Fruit fly (Drosophila melanogaster): Measurements from ENCODE around the gene ChAT.

ChAT gene

DNA sequence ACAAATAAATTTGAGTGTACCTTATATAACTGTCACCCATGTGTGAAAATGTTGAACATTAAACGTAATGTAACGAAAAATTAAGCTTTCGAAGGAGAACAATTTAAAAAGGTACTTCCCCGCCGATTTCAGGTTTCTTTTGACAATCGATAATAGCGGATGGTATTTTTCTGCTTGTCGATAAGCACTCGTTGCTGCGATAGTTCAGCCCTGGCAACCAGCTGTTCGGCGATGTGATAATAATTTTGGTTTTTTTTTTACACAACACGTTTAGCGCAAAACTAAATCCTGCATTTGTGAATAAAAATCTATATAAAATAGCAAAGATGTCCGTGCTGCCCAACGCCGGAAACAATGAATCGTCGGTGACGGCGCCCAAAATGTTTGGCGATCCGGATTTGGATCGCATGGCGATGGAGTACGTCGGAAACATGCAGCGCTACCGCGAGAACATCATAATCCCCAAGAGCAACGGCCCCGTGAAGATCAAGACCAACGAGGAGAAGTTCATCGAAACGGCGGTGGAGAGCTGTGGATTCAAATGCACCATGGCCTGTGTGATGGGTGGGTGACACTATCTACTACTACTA is 37.5 kb upstream of the ChAT start, which contains the start of gene CG31229:
Gene CG31229 (plus strand): TSS at position 194 of the 590 bp plus-strand sequence.
- TF ChIP-seq dac (GFP tag; optimal IDR thresholded peaks at IDR 0.05) (no peak), fd85E (GFP tag; optimal IDR thresholded peaks at IDR 0.05) (no peak), Sox14 (GFP tag; optimal IDR thresholded peaks at IDR 0.05) (no peak), Ets21C (GFP tag; optimal IDR thresholded peaks at IDR 0.05) (no peak), CG32006 (GFP tag; optimal IDR thresholded peaks at IDR 0.05) (no peak), svp (GFP tag) (no peak), CG10631 (GFP tag; optimal IDR thresholded peaks at IDR 0.05) (no peak), Eip78C (GFP tag) (peak; percentile 8), fkh (GFP tag; optimal IDR thresholded peaks at IDR 0.05) (no peak), CG15336 (GFP tag; IDR thresholded peaks at IDR 0.05) (peak; percentile 17; the same call in 1 of the 2 replicates), Gug (GFP tag; IDR thresholded peaks at IDR 0.05) (no peak), CG7368 (GFP tag; optimal IDR thresholded peaks at IDR 0.05) (no peak), Ets96B (tag; optimal IDR thresholded peaks at IDR 0.05) (no peak), CG34406 (GFP tag; optimal IDR thresholded peaks at IDR 0.05) (no peak), acj6 (GFP tag; optimal IDR thresholded peaks at IDR 0.05) (no peak), vri (GFP tag; optimal IDR thresholded peaks at IDR 0.05) (peak; percentile 80), net (GFP tag; optimal IDR thresholded peaks at IDR 0.05) (no peak), CG6854 (GFP tag; optimal IDR thresholded peaks at IDR 0.05) (peak; percentile 41), CG11902 (GFP tag; optimal IDR thresholded peaks at IDR 0.05) (no peak), ss (GFP tag; optimal IDR thresholded peaks at IDR 0.05) (no peak), Met (GFP tag; optimal IDR thresholded peaks at IDR 0.05) (no peak), Lpt (GFP tag; optimal IDR thresholded peaks at IDR 0.05) (no peak), CG6163 (GFP tag; IDR thresholded peaks at IDR 0.05) (no peak), pdm3 (GFP tag; optimal IDR thresholded peaks at IDR 0.05) (no peak)

DNA sequence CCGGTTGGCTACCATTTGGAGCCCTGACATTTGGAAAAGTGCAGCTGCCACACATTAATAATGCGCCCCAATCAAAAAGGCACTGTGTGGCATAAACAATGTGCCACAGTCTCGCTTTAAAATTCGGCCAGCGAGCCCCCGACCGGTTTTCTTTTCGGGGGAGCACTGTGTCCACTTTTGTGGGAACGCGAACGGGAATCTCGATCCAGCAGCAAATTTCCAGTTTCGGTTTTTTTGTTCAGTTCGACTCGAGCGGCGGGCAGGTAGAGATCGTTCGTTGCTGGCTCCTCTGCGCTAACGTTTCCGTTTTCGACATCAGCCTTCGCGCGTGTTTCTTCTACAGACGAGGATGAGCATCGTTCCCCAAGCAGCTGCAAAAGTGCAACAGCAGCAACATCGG is 36.1 kb upstream of the ChAT start, which contains the start of gene CG7702:
Gene CG7702 (plus strand): TSS at position 239 of the 400 bp plus-strand sequence.
- TF ChIP-seq esn (GFP tag; optimal IDR thresholded peaks at IDR 0.05) (no peak), acj6 (GFP tag; optimal IDR thresholded peaks at IDR 0.05) (no peak), topi (GFP tag; optimal IDR thresholded peaks at IDR 0.05) (no peak), Smox (GFP tag; optimal IDR thresholded peaks at IDR 0.05) (no peak), Met (GFP tag; optimal IDR thresholded peaks at IDR 0.05) (no peak), dsx (GFP tag; optimal IDR thresholded peaks at IDR 0.05; ENCODE audit: poor library complexity, severe bottlenecking) (peak; percentile 58), Ets96B (tag; optimal IDR thresholded peaks at IDR 0.05) (no peak), CG3032 (tag; optimal IDR thresholded peaks at IDR 0.05) (no peak), Hr38 (GFP tag; optimal IDR thresholded peaks at IDR 0.05) (no peak), Hr4 (GFP tag; optimal IDR thresholded peaks at IDR 0.05) (no peak), CG16779 (tag; optimal IDR thresholded peaks at IDR 0.05) (no peak), svp (GFP tag) (no peak), CG4318 (GFP tag; optimal IDR thresholded peaks at IDR 0.05) (no peak), vri (GFP tag; optimal IDR thresholded peaks at IDR 0.05) (peak; percentile 17), CG8319 (GFP tag; optimal IDR thresholded peaks at IDR 0.05) (no peak), fd85E (GFP tag; optimal IDR thresholded peaks at IDR 0.05) (no peak), Eip78C (GFP tag) (peak; percentile 58), CG15336 (GFP tag; IDR thresholded peaks at IDR 0.05) (peak; percentile 34; the same call in 1 of the 2 replicates), CG34406 (GFP tag; optimal IDR thresholded peaks at IDR 0.05) (no peak), Sox102F (GFP tag; optimal IDR thresholded peaks at IDR 0.05) (no peak), CG8632 (GFP tag; optimal IDR thresholded peaks at IDR 0.05) (no peak), OdsH (GFP tag; optimal IDR thresholded peaks at IDR 0.05) (no peak), fkh (GFP tag; optimal IDR thresholded peaks at IDR 0.05) (no peak), CG6854 (GFP tag; optimal IDR thresholded peaks at IDR 0.05) (peak; percentile 3), Lpt (GFP tag; optimal IDR thresholded peaks at IDR 0.05) (no peak), net (GFP tag; optimal IDR thresholded peaks at IDR 0.05) (no peak), fd59A (GFP tag; optimal IDR thresholded peaks at IDR 0.05) (no peak), Gug (GFP tag; IDR thresholded peaks at IDR 0.05) (no peak), CG11902 (GFP tag; optimal IDR thresholded peaks at IDR 0.05) (no peak), Eip93F (GFP tag; optimal IDR thresholded peaks at IDR 0.05) (peak; percentile 29), pdm3 (GFP tag; optimal IDR thresholded peaks at IDR 0.05) (no peak), CG6163 (GFP tag; IDR thresholded peaks at IDR 0.05) (peak; percentile 5; the same call in 1 of the 3 replicates), CG6808 (GFP tag; optimal IDR thresholded peaks at IDR 0.05) (peak; percentile 11), dac (GFP tag; optimal IDR thresholded peaks at IDR 0.05) (no peak), CG3919 (GFP tag; optimal IDR thresholded peaks at IDR 0.05) (no peak), CG8119 (GFP tag; IDR thresholded peaks at IDR 0.05) (peak; percentile 22; the same call in 1 of the 3 replicates), eg (GFP tag; IDR thresholded peaks at IDR 0.05) (peak; percentile 52; the same call in 1 of the 3 replicates), CG1621 (tag; optimal IDR thresholded peaks at IDR 0.05) (peak; percentile 2)
